Fruit fly (Drosophila melanogaster) whole organism, adult: ENCODE data around the gene mwh.

Experiments
- CG33017 ChIP-seq: fragments of 200-800 bp; sonication (Bioruptor generic); optimal IDR thresholded peaks from 2 replicates; lab custom pipeline; 2018; ENCODE audit warnings: missing biosample characterization, mild to moderate bottlenecking, missing genetic modification characterization, moderate library complexity
- Mnt ChIP-seq: fragments of 200-800 bp; sonication (Bioruptor generic); optimal IDR thresholded peaks from 2 replicates; lab custom pipeline; 2016; ENCODE audit warnings: missing biosample characterization, mild to moderate bottlenecking, missing genetic modification characterization
- pad ChIP-seq: fragments of 200-800 bp; sonication (Bioruptor generic); optimal IDR thresholded peaks from 3 replicates; lab custom pipeline; 2017; ENCODE audit warnings: missing biosample characterization, missing genetic modification characterization, mild to moderate bottlenecking, moderate library complexity, missing genetic modification reagents

DNA sequence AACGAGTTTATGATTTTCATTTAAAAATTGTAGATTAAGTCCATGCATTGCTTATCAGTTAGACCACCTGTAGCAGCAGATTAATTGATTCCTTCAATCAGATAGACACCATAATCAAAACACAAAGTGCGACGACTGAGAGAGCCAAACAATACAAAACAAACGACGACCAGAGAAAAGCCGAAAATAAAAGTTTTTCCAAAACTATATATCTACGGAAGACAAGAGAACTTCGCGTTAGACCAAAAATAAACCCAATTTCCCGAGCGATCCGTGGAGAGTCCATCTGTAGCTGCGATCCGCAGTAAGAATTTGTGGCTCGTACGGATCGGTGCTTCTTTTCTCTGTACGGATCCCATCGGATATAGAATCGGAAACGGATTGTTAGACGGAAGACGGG is 34.8 kb downstream of the mwh start, which contains the start of gene galene:
- TF ChIP-seq pad (no peak), CG33017 (tag; lab: Kevin White, UChicago) (no peak), Mnt (no peak)
